Worm (Caenorhabditis elegans) whole organism, L1 larva: ENCODE measurements around the gene apx-1.
A peak's percentile ranks its signal among the peaks of the same experiment; 100 is the strongest.

ENCODE experiments used
- C04F5.9 ChIP-seq: sonication (generic microtip); optimal IDR thresholded peaks from 2 replicates; lab custom pipeline; 2016; ENCODE audit warnings: missing genetic modification characterization, missing compliant biosample characterization
- C16A3.4 ChIP-seq: fragments of 150-350 bp; optimal IDR thresholded peaks from 2 replicates; lab custom pipeline; 2014; ENCODE audit warnings: missing biosample characterization, missing genetic modification characterization
- F16B12.6 ChIP-seq: fragments of 150-350 bp; optimal IDR thresholded peaks from 2 replicates; lab custom pipeline; 2014; ENCODE audit warnings: missing biosample characterization, missing genetic modification characterization
- aha-1 ChIP-seq: fragments of 150-350 bp; optimal IDR thresholded peaks from 2 replicates; lab custom pipeline; 2014; ENCODE audit warnings: missing biosample characterization, missing genetic modification characterization
- ama-1 ChIP-seq: fragments of 150-350 bp; optimal IDR thresholded peaks from 2 replicates; lab custom pipeline; 2014
- blmp-1 ChIP-seq: fragments of 150-350 bp; optimal IDR thresholded peaks from 2 replicates; lab custom pipeline; 2014; ENCODE audit warnings: missing biosample characterization, missing genetic modification characterization
- ceh-63 ChIP-seq: fragments of 200-800 bp; sonication (Bioruptor generic); optimal IDR thresholded peaks from 2 replicates; lab custom pipeline; 2018; ENCODE audit warnings: mild to moderate bottlenecking, missing genetic modification characterization, missing compliant biosample characterization
- ceh-90 ChIP-seq: sonication (generic microtip); optimal IDR thresholded peaks from 2 replicates; lab custom pipeline; 2016; ENCODE audit warnings: missing genetic modification characterization, missing compliant biosample characterization
- ces-1 ChIP-seq: fragments of 150-350 bp; optimal IDR thresholded peaks from 2 replicates; lab custom pipeline; 2014; ENCODE audit warnings: missing biosample characterization, missing genetic modification reagents, missing genetic modification characterization
- dsc-1 ChIP-seq: sonication (generic microtip); optimal IDR thresholded peaks from 2 replicates; lab custom pipeline; 2016; ENCODE audit warnings: mild to moderate bottlenecking, missing genetic modification characterization, missing compliant biosample characterization
- efl-1 ChIP-seq, 4 experiments: fragments of 150-350 bp; optimal IDR thresholded peaks in 3 of 4; peaks in 1 of 4; 1 replicate in 1 of 4; 2 replicates in 3 of 4; lab custom pipeline; 2014; ENCODE audit warnings: missing biosample characterization in 2 of 4, missing genetic modification characterization in 2 of 4, missing genetic modification reagents in 2 of 4
- elt-2 ChIP-seq: sonication (generic microtip); optimal IDR thresholded peaks from 2 replicates; lab custom pipeline; 2016; ENCODE audit warnings: missing genetic modification characterization, mild to moderate bottlenecking, inconsistent platforms, missing compliant biosample characterization, missing genetic modification reagents
- elt-3 ChIP-seq, 6 experiments: fragments of 150-350 bp in 1 of 6; sonication (generic microtip); optimal IDR thresholded peaks; 2 replicates each; lab custom pipeline; 2017 to 2018; ENCODE audit warnings: missing biosample characterization in 6 of 6, missing genetic modification characterization in 6 of 6, inconsistent platforms in 1 of 6
- fkh-10 ChIP-seq: sonication (generic microtip); optimal IDR thresholded peaks from 2 replicates; lab custom pipeline; 2017; ENCODE audit warnings: missing biosample characterization, missing genetic modification reagents, missing genetic modification characterization
- grh-1 ChIP-seq: fragments of 200-800 bp; sonication (Bioruptor generic); IDR thresholded peaks from 2 replicates; pipeline ENCODE4 v1.3.6; 2022; ENCODE audit warnings: missing genetic modification reagents, missing genetic modification characterization, missing compliant biosample characterization
- hlh-4 ChIP-seq: sonication (generic microtip); optimal IDR thresholded peaks from 2 replicates; lab custom pipeline; 2016; ENCODE audit warnings: mild to moderate bottlenecking, missing genetic modification characterization, missing compliant biosample characterization
- hpl-2 ChIP-seq: fragments of 150-350 bp; optimal IDR thresholded peaks from 2 replicates; lab custom pipeline; 2014; ENCODE audit warnings: missing biosample characterization, missing genetic modification reagents, missing genetic modification characterization
- irx-1 ChIP-seq: sonication (generic microtip); optimal IDR thresholded peaks from 2 replicates; lab custom pipeline; 2016; ENCODE audit warnings: missing genetic modification characterization, missing compliant biosample characterization
- jun-1 ChIP-seq: fragments of 150-350 bp; optimal IDR thresholded peaks from 2 replicates; lab custom pipeline; 2014; ENCODE audit warnings: missing biosample characterization, missing genetic modification reagents, missing genetic modification characterization
- lin-14 ChIP-seq: fragments of 200-800 bp; sonication (Bioruptor generic); optimal IDR thresholded peaks from 2 replicates; lab custom pipeline; 2018; ENCODE audit warnings: mild to moderate bottlenecking, missing genetic modification characterization, moderate library complexity, missing compliant biosample characterization
- lin-15B ChIP-seq: fragments of 150-350 bp; sonication (generic microtip); optimal IDR thresholded peaks from 3 replicates; lab custom pipeline; 2014; ENCODE audit warnings: missing biosample characterization, missing genetic modification characterization
- lin-35 ChIP-seq, 2 experiments: fragments of 150-350 bp; optimal IDR thresholded peaks; 2 replicates each; lab custom pipeline; 2014; ENCODE audit warnings: missing biosample characterization in 2 of 2, missing genetic modification characterization in 2 of 2, missing genetic modification reagents in 2 of 2
- lin-39 ChIP-seq: fragments of 150-350 bp; optimal IDR thresholded peaks from 2 replicates; lab custom pipeline; 2014; ENCODE audit warnings: missing biosample characterization, missing genetic modification reagents, missing genetic modification characterization
- lsy-2 ChIP-seq, 2 experiments: fragments of 150-350 bp; optimal IDR thresholded peaks; 2 replicates each; lab custom pipeline; 2014; ENCODE audit warnings: missing biosample characterization in 2 of 2, missing genetic modification characterization in 2 of 2
- mdl-1 ChIP-seq, 2 experiments: fragments of 150-350 bp; optimal IDR thresholded peaks; 2 replicates each; lab custom pipeline; 2014 to 2017; ENCODE audit warnings: missing biosample characterization in 2 of 2, missing genetic modification characterization in 2 of 2, inconsistent platforms in 1 of 2
- mep-1 ChIP-seq: fragments of 150-350 bp; optimal IDR thresholded peaks from 2 replicates; lab custom pipeline; 2014; ENCODE audit warnings: missing biosample characterization, missing genetic modification characterization
- nhr-11 ChIP-seq: fragments of 150-350 bp; optimal IDR thresholded peaks from 2 replicates; lab custom pipeline; 2014; ENCODE audit warnings: missing biosample characterization, missing genetic modification characterization
- nhr-12 ChIP-seq: sonication (generic microtip); optimal IDR thresholded peaks from 2 replicates; lab custom pipeline; 2017; ENCODE audit warnings: missing biosample characterization, missing genetic modification characterization
- nhr-19 ChIP-seq: fragments of 200-800 bp; sonication (Bioruptor generic); conservative IDR thresholded peaks from 2 replicates; pipeline ENCODE4 v1.3.6; 2022; ENCODE audit warnings: missing genetic modification characterization, missing compliant biosample characterization
- nhr-20 ChIP-seq: sonication (generic microtip); optimal IDR thresholded peaks from 2 replicates; lab custom pipeline; 2016; ENCODE audit warnings: mild to moderate bottlenecking, missing genetic modification characterization, missing compliant biosample characterization
- nhr-237 ChIP-seq: fragments of 150-350 bp; optimal IDR thresholded peaks from 2 replicates; lab custom pipeline; 2014; ENCODE audit warnings: missing biosample characterization, missing genetic modification characterization
- nhr-28 ChIP-seq: fragments of 150-350 bp; optimal IDR thresholded peaks from 2 replicates; lab custom pipeline; 2014; ENCODE audit warnings: missing biosample characterization, missing genetic modification characterization
- nhr-47 ChIP-seq: sonication (generic microtip); optimal IDR thresholded peaks from 2 replicates; lab custom pipeline; 2016; ENCODE audit warnings: mild to moderate bottlenecking, missing genetic modification characterization, moderate library complexity, missing compliant biosample characterization
- nhr-71 ChIP-seq: sonication (generic microtip); optimal IDR thresholded peaks from 2 replicates; lab custom pipeline; 2016; ENCODE audit warnings: mild to moderate bottlenecking, missing genetic modification characterization, moderate library complexity, missing compliant biosample characterization
- nhr-77 ChIP-seq: fragments of 150-350 bp; optimal IDR thresholded peaks from 2 replicates; lab custom pipeline; 2014; ENCODE audit warnings: missing biosample characterization, missing genetic modification characterization
- nhr-84 ChIP-seq: sonication (generic microtip); optimal IDR thresholded peaks from 2 replicates; lab custom pipeline; 2017; ENCODE audit warnings: missing biosample characterization, missing genetic modification characterization
- nhr-85 ChIP-seq: sonication (generic microtip); peaks from one replicate; lab custom pipeline; 2016; ENCODE audit warnings: missing genetic modification characterization, inconsistent platforms, missing compliant biosample characterization
- pag-3 ChIP-seq: sonication (generic microtip); optimal IDR thresholded peaks from 2 replicates; lab custom pipeline; 2017; ENCODE audit warnings: missing genetic modification characterization, mild to moderate bottlenecking, missing compliant biosample characterization, antibody characterized with exemption, borderline replicate concordance; ENCODE audit not compliant: insufficient read depth
- pqm-1 ChIP-seq: sonication (generic microtip); optimal IDR thresholded peaks from 3 replicates; lab custom pipeline; 2017; ENCODE audit warnings: missing biosample characterization, missing genetic modification characterization
- skn-1 ChIP-seq: fragments of 150-350 bp; optimal IDR thresholded peaks from 2 replicates; lab custom pipeline; 2014; ENCODE audit warnings: missing biosample characterization, missing genetic modification characterization
- snu-23 ChIP-seq: sonication (generic microtip); optimal IDR thresholded peaks from 2 replicates; lab custom pipeline; 2016; ENCODE audit warnings: missing genetic modification characterization, missing compliant biosample characterization
- sptf-1 ChIP-seq: fragments of 150-350 bp; optimal IDR thresholded peaks from 2 replicates; lab custom pipeline; 2014; ENCODE audit warnings: missing biosample characterization, missing genetic modification characterization
- swsn-7 ChIP-seq: sonication (generic microtip); optimal IDR thresholded peaks from 2 replicates; lab custom pipeline; 2016; ENCODE audit warnings: missing genetic modification characterization, missing compliant biosample characterization
- tbx-2 ChIP-seq: sonication (generic microtip); optimal IDR thresholded peaks from 2 replicates; lab custom pipeline; 2016; ENCODE audit warnings: missing genetic modification characterization, missing compliant biosample characterization
- tlp-1 ChIP-seq: fragments of 150-350 bp; optimal IDR thresholded peaks from 2 replicates; lab custom pipeline; 2014; ENCODE audit warnings: missing biosample characterization, missing genetic modification characterization
- unc-62 ChIP-seq: fragments of 150-350 bp; optimal IDR thresholded peaks from 2 replicates; lab custom pipeline; 2014; ENCODE audit warnings: missing biosample characterization, missing genetic modification reagents, missing genetic modification characterization
- unc-86 ChIP-seq: sonication (generic microtip); optimal IDR thresholded peaks from 2 replicates; lab custom pipeline; 2016; ENCODE audit warnings: missing genetic modification characterization, missing compliant biosample characterization
- vab-15 ChIP-seq: sonication (generic microtip); optimal IDR thresholded peaks from 2 replicates; lab custom pipeline; 2017; ENCODE audit warnings: missing genotype, mild to moderate bottlenecking, missing genetic modification characterization, missing compliant biosample characterization
- zip-4 ChIP-seq: fragments of 200-800 bp; sonication (Bioruptor generic); optimal IDR thresholded peaks from 2 replicates; lab custom pipeline; 2018; ENCODE audit warnings: mild to moderate bottlenecking, missing genetic modification characterization, moderate library complexity, missing compliant biosample characterization
- ztf-11 ChIP-seq, 2 experiments: sonication (generic microtip); optimal IDR thresholded peaks; 2 replicates each; lab custom pipeline; 2016 to 2017; ENCODE audit warnings: missing genetic modification characterization in 2 of 2, missing biosample characterization in 1 of 2, missing compliant biosample characterization in 1 of 2
- ztf-4 ChIP-seq: fragments of 150-350 bp; optimal IDR thresholded peaks from 2 replicates; lab custom pipeline; 2014; ENCODE audit warnings: missing biosample characterization, missing genetic modification characterization

The apx-1 gene

ce11 chrV:3193091-3193608 is 16.8 kb upstream of the apx-1 start, which contains the start of the genes Y73C8B.3 and Y73C8B.9 (continued):
- TF ChIP-seq swsn-7 (tag; lab: Kevin White, UChicago) (no peak), hpl-2 (no peak), nhr-85 (tag; lab: Kevin White, UChicago) (peak; percentile 42), C04F5.9 (tag; lab: Kevin White, UChicago) (no peak), lin-35 (GFP tag; optimal IDR thresholded peaks at IDR 0.05; lab: Kevin White, UChicago) (no peak)

ce11 chrV:3194952-3195450 is 15.0 kb upstream of the apx-1 start, which contains the start of gene Y73C8B.2:
TSS of gene Y73C8B.2 (minus strand) at chrV:3195002.
- peak; percentile 42 for TF ChIP-seq blmp-1 (tag; lab: Kevin White, UChicago)
- no peak for TF ChIP-seq unc-86 (tag; lab: Kevin White, UChicago)
- no peak for TF ChIP-seq nhr-11 (tag; lab: Kevin White, UChicago)
- no peak for TF ChIP-seq pqm-1 (tag; lab: Kevin White, UChicago)
- TF ChIP-seq lin-15B (tag; lab: Kevin White, UChicago): peak; percentile 23
- peak; percentile 3 for TF ChIP-seq irx-1 (tag; lab: Kevin White, UChicago)
- TF ChIP-seq tlp-1: no peak
- TF ChIP-seq elt-2: no peak
- TF ChIP-seq ceh-63 (GFP tag; lab: Kevin White, UChicago): no peak
- TF ChIP-seq elt-3 (tag; optimal IDR thresholded peaks at IDR 0.05; lab: Kevin White, UChicago): no peak
- TF ChIP-seq jun-1 (tag; lab: Kevin White, UChicago): no peak
- TF ChIP-seq C04F5.9 (tag; lab: Kevin White, UChicago): no peak
- no peak for TF ChIP-seq nhr-77
- no peak for TF ChIP-seq vab-15
- TF ChIP-seq hpl-2: no peak
- TF ChIP-seq hlh-4 (tag; lab: Kevin White, UChicago): no peak
- TF ChIP-seq tbx-2 (tag; lab: Kevin White, UChicago): peak; percentile 28
- TF ChIP-seq nhr-71 (tag; lab: Kevin White, UChicago): peak; percentile 39
- TF ChIP-seq lsy-2 (tag; optimal IDR thresholded peaks at IDR 0.05; lab: Kevin White, UChicago): peak in 1 of 2 experiments; percentile 45
- no peak for TF ChIP-seq ces-1 (GFP tag; lab: Kevin White, UChicago)
- TF ChIP-seq C16A3.4 (tag; lab: Kevin White, UChicago): peak; percentile 22
- TF ChIP-seq zip-4: no peak
- TF ChIP-seq nhr-19: no peak
- peak; percentile 31 for TF ChIP-seq nhr-20 (tag; lab: Kevin White, UChicago)
- no peak for TF ChIP-seq aha-1 (tag; lab: Kevin White, UChicago)
- peak; percentile 45 for TF ChIP-seq mep-1 (tag; lab: Kevin White, UChicago)
- no peak for TF ChIP-seq dsc-1 (tag; lab: Kevin White, UChicago)
- no peak for TF ChIP-seq nhr-28 (tag; lab: Kevin White, UChicago)
- no peak for TF ChIP-seq pag-3 (tag; lab: Kevin White, UChicago)
- TF ChIP-seq nhr-84 (tag; lab: Kevin White, UChicago): no peak
- TF ChIP-seq ceh-90 (tag; lab: Kevin White, UChicago): no peak
- no peak for TF ChIP-seq lin-39 (tag; lab: Kevin White, UChicago)
- TF ChIP-seq ztf-11 (tag; optimal IDR thresholded peaks at IDR 0.05; lab: Kevin White, UChicago): no peak
- no peak for TF ChIP-seq unc-62 (GFP tag; lab: Kevin White, UChicago)
- peak; percentile 76 for TF ChIP-seq lin-14 (GFP tag; lab: Kevin White, UChicago)
- TF ChIP-seq F16B12.6 (tag; lab: Kevin White, UChicago): no peak
- TF ChIP-seq nhr-237 (tag; lab: Kevin White, UChicago): no peak
- no peak for TF ChIP-seq nhr-12 (tag; lab: Kevin White, UChicago)
- no peak for TF ChIP-seq ztf-4 (tag; lab: Kevin White, UChicago)
- TF ChIP-seq mdl-1 (tag; optimal IDR thresholded peaks at IDR 0.05; lab: Kevin White, UChicago): no peak
- peak; percentile 45 for TF ChIP-seq nhr-85 (tag; lab: Kevin White, UChicago)
- TF ChIP-seq skn-1: peak; percentile 11
- TF ChIP-seq swsn-7 (tag; lab: Kevin White, UChicago): no peak
- TF ChIP-seq grh-1 (GFP tag; lab: Robert Waterston, UW): no peak
- TF ChIP-seq snu-23 (GFP tag; lab: Kevin White, UChicago): peak; percentile 28
- no peak for TF ChIP-seq sptf-1 (tag; lab: Kevin White, UChicago)
- peak; percentile 17 to 35 for TF ChIP-seq efl-1 (optimal IDR thresholded peaks at IDR 0.05; lab: Kevin White, UChicago)
- peak; percentile 31 to 45 for TF ChIP-seq efl-1 (GFP tag; optimal IDR thresholded peaks at IDR 0.05 in 1 of 2; lab: Kevin White, UChicago)
- peak; percentile 9 for TF ChIP-seq nhr-47
- TF ChIP-seq ama-1 (lab: Kevin White, UChicago): no peak
- TF ChIP-seq fkh-10 (GFP tag; lab: Kevin White, UChicago): no peak
